Worm (Caenorhabditis elegans): Measurements from ENCODE around the gene W09D6.5.

The W09D6.5 gene

DNA sequence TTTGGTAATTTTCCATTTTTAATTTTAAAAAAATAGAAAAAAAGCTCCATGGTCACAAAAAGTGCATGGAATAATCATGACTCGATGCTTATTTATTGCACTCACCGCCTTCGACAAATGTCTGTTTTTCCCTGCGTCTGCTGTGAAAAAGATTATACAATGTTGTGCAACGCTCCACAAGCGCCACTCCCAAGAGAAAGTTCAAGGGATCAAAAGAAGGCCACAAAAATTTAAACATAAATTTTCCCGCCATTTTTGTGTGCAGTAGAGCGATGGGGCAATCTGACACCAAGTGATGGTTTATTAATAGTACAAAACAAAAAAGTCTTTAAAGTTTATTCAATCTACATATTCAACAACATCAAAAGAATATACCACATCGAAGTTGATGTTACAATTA is 50.6 kb downstream of the W09D6.5 start, which contains the start of gene fbxa-128:
fbxa-128 (minus strand) TSS at position 192 of the 400 bp plus-strand sequence.
- TF ChIP-seq ama-1 (optimal IDR thresholded peaks at IDR 0.05): no peak
- no peak for TF ChIP-seq sox-2 (GFP tag; IDR thresholded peaks at IDR 0.05)
- TF ChIP-seq nfya-1 (tag; optimal IDR thresholded peaks at IDR 0.05): peak; percentile 16
- no peak for TF ChIP-seq ceh-2 (tag; optimal IDR thresholded peaks at IDR 0.05)
- TF ChIP-seq ceh-31 (tag; optimal IDR thresholded peaks at IDR 0.05): no peak
- no peak for TF ChIP-seq eyg-1 (tag; optimal IDR thresholded peaks at IDR 0.05)
- no peak for TF ChIP-seq ceh-14 (tag; optimal IDR thresholded peaks at IDR 0.05)
